Fruit fly (Drosophila melanogaster): ENCODE results near the gene Polr1H.

DNA sequence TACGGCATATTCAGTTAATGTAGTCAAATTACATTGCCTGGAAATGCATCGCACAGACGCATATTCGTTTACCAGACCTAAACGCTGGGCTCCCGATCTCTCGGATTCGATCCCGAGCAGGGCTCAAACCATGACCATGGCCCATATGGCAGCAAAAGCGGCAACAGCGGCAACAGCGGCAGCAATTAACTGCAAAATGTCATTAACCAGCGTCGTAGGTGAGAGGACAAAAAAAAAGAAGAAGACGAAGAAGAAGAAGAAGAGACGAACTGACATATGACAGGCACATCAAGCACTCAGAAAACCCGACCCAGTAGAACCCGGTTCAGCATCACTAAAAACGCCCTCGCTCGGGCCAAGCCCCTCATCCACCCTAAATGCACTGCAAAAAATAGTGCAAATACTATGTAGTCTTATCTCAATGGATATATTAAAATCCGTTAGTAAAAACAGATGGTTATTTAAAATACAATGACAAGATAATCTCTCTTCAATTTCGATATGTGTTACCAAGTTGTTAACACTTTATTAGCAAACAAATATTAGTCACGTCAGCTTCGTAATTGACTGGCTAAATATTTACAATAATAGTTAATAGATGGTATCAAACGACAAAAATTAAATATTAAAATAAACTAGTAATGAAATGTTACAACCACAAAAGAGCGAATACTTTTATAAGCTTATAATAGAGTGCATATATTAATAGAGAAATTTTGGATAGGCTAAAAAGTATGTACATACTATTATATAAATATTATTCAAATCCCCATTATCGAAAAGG, 48.3 kb upstream of the Polr1H start:
- no peak for TF ChIP-seq psq (optimal IDR thresholded peaks at IDR 0.05)
- TF ChIP-seq Sin3A (optimal IDR thresholded peaks at IDR 0.05): no peak
